Worm (Caenorhabditis elegans) whole organism, L4 larva: ENCODE data around the gene F41H8.2.
A peak's percentile ranks its signal among the peaks of the same experiment; 100 is the strongest.

Experiments used
- F26F4.8 ChIP-seq: fragments of 200-800 bp; sonication (Bioruptor generic); conservative IDR thresholded peaks from 2 replicates; pipeline ENCODE4 v1.3.6; 2022; ENCODE audit warnings: missing genetic modification characterization, missing compliant biosample characterization
- T20F7.1 ChIP-seq: fragments of 200-800 bp; sonication (Bioruptor generic); optimal IDR thresholded peaks from 2 replicates; lab custom pipeline; 2018; ENCODE audit warnings: mild to moderate bottlenecking, missing genetic modification characterization, missing compliant biosample characterization
- Y105C5A.15 ChIP-seq: fragments of 200-800 bp; sonication (Bioruptor generic); IDR thresholded peaks from 2 replicates; pipeline ENCODE4 v1.3.6; 2022; ENCODE audit warnings: missing genetic modification characterization, missing compliant biosample characterization
- ZK337.2 ChIP-seq: fragments of 200-800 bp; sonication (Bioruptor generic); IDR thresholded peaks from 2 replicates; pipeline ENCODE4 v1.3.6; 2022; ENCODE audit warnings: missing genetic modification reagents, missing genetic modification characterization, missing compliant biosample characterization
- aha-1 ChIP-seq: fragments of 150-350 bp; peaks from one replicate; lab custom pipeline; 2014; ENCODE audit warnings: missing biosample characterization, missing genetic modification characterization
- aly-2 ChIP-seq: sonication (generic microtip); optimal IDR thresholded peaks from 2 replicates; lab custom pipeline; 2018; ENCODE audit warnings: missing biosample characterization, missing genetic modification characterization
- ces-1 ChIP-seq: fragments of 150-350 bp; sonication (generic microtip); optimal IDR thresholded peaks from 4 replicates; lab custom pipeline; 2014; ENCODE audit warnings: missing biosample characterization, missing genetic modification reagents, missing genetic modification characterization
- ctbp-1 ChIP-seq: fragments of 200-800 bp; sonication (Bioruptor generic); IDR thresholded peaks from 2 replicates; pipeline ENCODE4 v1.3.6; 2022; ENCODE audit warnings: missing genetic modification reagents, missing genetic modification characterization, missing compliant biosample characterization
- daf-19 ChIP-seq: fragments of 200-800 bp; sonication (Bioruptor generic); conservative IDR thresholded peaks from 2 replicates; pipeline ENCODE4 v1.3.6; 2022; ENCODE audit warnings: missing genetic modification characterization, missing compliant biosample characterization
- dmd-8 ChIP-seq: fragments of 200-800 bp; sonication (Bioruptor generic); IDR thresholded peaks from 2 replicates; pipeline ENCODE4 v1.3.6; 2022; ENCODE audit warnings: missing genetic modification characterization, missing compliant biosample characterization
- egl-27 ChIP-seq: sonication (generic microtip); optimal IDR thresholded peaks from 3 replicates; lab custom pipeline; 2017; ENCODE audit warnings: missing biosample characterization, missing genetic modification reagents, missing genetic modification characterization
- fkh-10 ChIP-seq: fragments of 150-350 bp; optimal IDR thresholded peaks from 2 replicates; lab custom pipeline; 2014; ENCODE audit warnings: missing biosample characterization, missing genetic modification reagents, missing genetic modification characterization
- hif-1 ChIP-seq, 2 experiments: sonication (generic microtip); optimal IDR thresholded peaks; 2 replicates each; lab custom pipeline; 2016 to 2017; ENCODE audit warnings: missing compliant biosample characterization in 2 of 2, missing genetic modification characterization in 2 of 2, missing genetic modification reagents in 2 of 2, missing genotype in 2 of 2, mild to moderate bottlenecking in 1 of 2
- lin-13 ChIP-seq: fragments of 150-350 bp; optimal IDR thresholded peaks from 2 replicates; lab custom pipeline; 2014; ENCODE audit warnings: missing biosample characterization, missing genetic modification reagents, missing genetic modification characterization
- lsy-2 ChIP-seq, 2 experiments: fragments of 150-350 bp in 1 of 2; sonication (generic microtip) in 1 of 2; optimal IDR thresholded peaks; 2 replicates each; lab custom pipeline; 2014 to 2017; ENCODE audit warnings: missing biosample characterization in 2 of 2, missing genetic modification characterization in 2 of 2
- madf-9 ChIP-seq: fragments of 200-800 bp; sonication (Bioruptor generic); conservative IDR thresholded peaks from 2 replicates; pipeline ENCODE4 v1.3.6; 2022; ENCODE audit warnings: missing genetic modification reagents, missing genetic modification characterization, missing compliant biosample characterization
- nhr-10 ChIP-seq: fragments of 150-350 bp; optimal IDR thresholded peaks from 2 replicates; lab custom pipeline; 2014; ENCODE audit warnings: missing biosample characterization, missing genetic modification characterization
- nhr-237 ChIP-seq: sonication (generic microtip); optimal IDR thresholded peaks from 2 replicates; lab custom pipeline; 2017; ENCODE audit warnings: missing biosample characterization, missing genetic modification characterization
- nhr-25 ChIP-seq: sonication (generic microtip); optimal IDR thresholded peaks from 2 replicates; lab custom pipeline; 2017; ENCODE audit warnings: missing genetic modification characterization, mild to moderate bottlenecking, missing compliant biosample characterization, antibody characterized with exemption, moderate library complexity, borderline replicate concordance; ENCODE audit not compliant: insufficient read depth
- nhr-28 ChIP-seq: fragments of 150-350 bp; optimal IDR thresholded peaks from 2 replicates; lab custom pipeline; 2014; ENCODE audit warnings: missing biosample characterization, missing genetic modification characterization
- nhr-41 ChIP-seq: fragments of 200-800 bp; sonication (Bioruptor generic); IDR thresholded peaks from 2 replicates; pipeline ENCODE4 v1.3.6; 2022; ENCODE audit warnings: missing genetic modification reagents, missing genetic modification characterization, missing compliant biosample characterization
- nhr-42 ChIP-seq: fragments of 200-800 bp; sonication (Bioruptor generic); IDR thresholded peaks from 2 replicates; pipeline ENCODE4 v1.3.6; 2022; ENCODE audit warnings: missing genetic modification characterization, missing compliant biosample characterization
- php-3 ChIP-seq: fragments of 200-800 bp; sonication (Bioruptor generic); IDR thresholded peaks from 2 replicates; pipeline ENCODE4 v1.3.6; 2022; ENCODE audit warnings: missing genetic modification reagents, missing genetic modification characterization, missing compliant biosample characterization
- pqm-1 ChIP-seq: sonication (generic microtip); optimal IDR thresholded peaks from 2 replicates; lab custom pipeline; 2017; ENCODE audit warnings: missing biosample characterization, missing genetic modification characterization
- rbr-2 ChIP-seq: sonication (generic microtip); optimal IDR thresholded peaks from 2 replicates; lab custom pipeline; 2016; ENCODE audit warnings: missing genotype, missing genetic modification characterization, missing compliant biosample characterization
- sdz-12 ChIP-seq: fragments of 200-800 bp; sonication (Bioruptor generic); optimal IDR thresholded peaks from 2 replicates; lab custom pipeline; 2018; ENCODE audit warnings: mild to moderate bottlenecking, missing genetic modification characterization, missing compliant biosample characterization
- set-16 ChIP-seq: fragments of 200-800 bp; sonication (Bioruptor generic); IDR thresholded peaks from 2 replicates; pipeline ENCODE4 v1.3.6; 2022; ENCODE audit warnings: missing genetic modification reagents, missing genetic modification characterization, missing compliant biosample characterization
- snpc-4 ChIP-seq: fragments of 150-350 bp; optimal IDR thresholded peaks from 2 replicates; lab custom pipeline; 2014; ENCODE audit warnings: missing biosample characterization, missing genetic modification characterization
- spr-1 ChIP-seq: sonication (generic microtip); optimal IDR thresholded peaks from 2 replicates; lab custom pipeline; 2016; ENCODE audit warnings: mild to moderate bottlenecking, missing genetic modification characterization, missing compliant biosample characterization
- unc-62 ChIP-seq, 3 experiments: fragments of 150-350 bp in 1 of 3; sonication (generic microtip); optimal IDR thresholded peaks in 2 of 3; peaks in 1 of 3; 1 replicate in 1 of 3; 2 replicates in 2 of 3; lab custom pipeline; 2014 to 2017; ENCODE audit warnings: missing biosample characterization in 3 of 3, missing genetic modification characterization in 3 of 3, missing genetic modification reagents in 3 of 3, missing genotype in 1 of 3
- zfp-2 ChIP-seq: sonication (generic microtip); optimal IDR thresholded peaks from 2 replicates; lab custom pipeline; 2016; ENCODE audit warnings: mild to moderate bottlenecking, missing genetic modification characterization, missing compliant biosample characterization
- zfp-3 ChIP-seq: fragments of 200-800 bp; sonication (Bioruptor generic); conservative IDR thresholded peaks from 2 replicates; pipeline ENCODE4 v1.3.6; 2022; ENCODE audit warnings: missing genetic modification reagents, missing genetic modification characterization, missing compliant biosample characterization
- ztf-11 ChIP-seq: fragments of 150-350 bp; optimal IDR thresholded peaks from 2 replicates; lab custom pipeline; 2014; ENCODE audit warnings: missing biosample characterization, missing genetic modification characterization

The F41H8.2 gene

DNA sequence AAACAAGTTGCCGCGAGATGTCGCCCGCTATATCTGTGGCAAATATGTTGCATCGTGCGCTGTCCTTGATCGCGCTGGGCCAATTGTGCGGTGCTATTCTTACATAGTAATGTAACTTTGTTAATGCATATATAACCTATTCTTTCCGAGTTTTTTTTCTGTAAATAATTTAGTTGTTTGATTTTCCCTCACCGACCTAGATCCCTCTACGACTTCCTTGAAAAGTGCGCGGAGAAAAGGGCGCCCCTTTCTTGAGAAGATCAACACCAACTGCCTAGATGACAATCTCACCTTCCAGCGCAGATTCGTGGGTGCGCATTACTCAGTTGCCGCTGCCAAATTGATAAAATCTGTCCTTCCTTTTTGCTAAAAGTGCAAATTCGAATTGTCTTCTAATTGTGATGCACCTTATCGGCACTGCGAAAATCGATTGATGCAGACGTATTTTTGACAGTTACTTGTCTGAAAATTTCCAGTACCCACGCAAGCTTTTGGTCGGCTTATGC lies 24.6 kb upstream of the F41H8.2 start:
- TF ChIP-seq spr-1 (tag; lab: Kevin White, UChicago) = no peak
- TF ChIP-seq snpc-4 (tag; lab: Kevin White, UChicago) = no peak
- TF ChIP-seq aly-2 (tag; lab: Kevin White, UChicago) = no peak
- TF ChIP-seq aha-1 (tag; lab: Kevin White, UChicago) = peak; percentile 94

DNA sequence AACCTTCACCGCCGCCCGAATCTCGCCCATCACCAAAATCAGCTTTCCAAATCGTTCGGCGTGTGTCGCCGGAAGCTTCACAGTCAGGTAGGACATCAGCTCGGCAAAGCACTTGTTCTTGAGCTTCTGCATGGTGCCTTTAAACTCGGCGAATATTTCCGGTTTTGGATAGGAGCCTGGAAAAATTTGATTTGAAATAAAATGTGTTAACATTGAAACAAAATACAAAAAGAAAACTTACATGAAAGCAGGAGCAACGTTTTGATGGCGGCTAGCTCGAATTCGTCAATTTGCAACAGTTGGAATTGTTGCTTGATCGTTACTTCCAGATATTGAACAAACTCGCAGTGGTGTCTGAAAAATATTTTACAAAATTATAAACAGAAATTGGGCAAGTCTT lies 23.5 kb upstream of the F41H8.2 start:
- TF ChIP-seq ZK337.2 (GFP tag; lab: Robert Waterston, UW) (no peak), pqm-1 (tag; lab: Kevin White, UChicago) (no peak), aha-1 (tag; lab: Kevin White, UChicago) (peak; percentile 96)

DNA sequence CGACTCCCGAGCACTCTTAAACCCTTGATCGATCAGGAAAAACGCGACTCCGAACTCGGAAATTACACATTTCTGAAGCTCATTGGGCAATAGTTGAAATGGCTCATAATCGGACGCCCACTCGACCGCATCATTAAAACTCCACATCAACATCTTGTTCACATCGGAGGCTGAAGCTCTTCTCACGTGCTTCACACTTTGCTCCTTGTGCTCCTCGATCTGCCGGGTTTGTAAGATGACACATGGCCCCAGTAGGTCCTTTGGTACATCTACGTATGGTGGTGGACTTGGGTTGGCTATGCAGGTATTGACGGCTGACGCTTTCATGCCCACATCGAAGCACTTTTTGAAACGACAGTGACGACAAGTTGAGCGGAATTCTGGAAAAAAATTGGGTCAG lies 22.7 kb upstream of the F41H8.2 start:
- TF ChIP-seq aha-1 (tag; lab: Kevin White, UChicago) (peak; percentile 92), nhr-237 (no peak), T20F7.1 (GFP tag; lab: Kevin White, UChicago) (no peak)

DNA sequence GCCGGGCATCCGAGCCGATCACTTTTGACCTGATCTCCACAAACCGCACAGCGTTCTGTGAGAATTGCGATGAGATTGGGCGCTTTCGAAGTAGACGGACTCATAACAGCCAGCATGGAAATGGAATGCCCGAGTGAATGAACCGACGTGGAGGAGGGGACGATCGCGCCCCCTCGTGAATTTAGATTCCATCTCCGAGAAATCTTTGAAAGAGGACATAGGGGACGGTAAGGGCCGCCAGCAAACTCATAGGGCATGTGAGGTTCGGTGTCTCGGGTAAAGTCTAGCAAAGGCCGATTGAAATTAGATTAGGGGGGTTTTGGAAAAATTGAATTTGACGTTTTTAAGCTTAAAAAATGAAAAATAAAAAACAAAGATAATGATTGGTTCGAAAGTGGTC lies 21.7 kb upstream of the F41H8.2 start, which contains the start of gene nhr-270:
Gene nhr-270 (minus strand): TSS at position 257 of the 400 bp plus-strand sequence.
- TF ChIP-seq unc-62 (GFP tag; optimal IDR thresholded peaks at IDR 0.05 in 1 of 2; lab: Kevin White, UChicago) (peak in 1 of 2 experiments; percentile 91), unc-62 (tag; optimal IDR thresholded peaks at IDR 0.05; lab: Kevin White, UChicago) (no peak), F26F4.8 (GFP tag; lab: Robert Waterston, UW) (no peak), nhr-25 (tag; lab: Kevin White, UChicago) (no peak), aha-1 (tag; lab: Kevin White, UChicago) (peak; percentile 66)

DNA sequence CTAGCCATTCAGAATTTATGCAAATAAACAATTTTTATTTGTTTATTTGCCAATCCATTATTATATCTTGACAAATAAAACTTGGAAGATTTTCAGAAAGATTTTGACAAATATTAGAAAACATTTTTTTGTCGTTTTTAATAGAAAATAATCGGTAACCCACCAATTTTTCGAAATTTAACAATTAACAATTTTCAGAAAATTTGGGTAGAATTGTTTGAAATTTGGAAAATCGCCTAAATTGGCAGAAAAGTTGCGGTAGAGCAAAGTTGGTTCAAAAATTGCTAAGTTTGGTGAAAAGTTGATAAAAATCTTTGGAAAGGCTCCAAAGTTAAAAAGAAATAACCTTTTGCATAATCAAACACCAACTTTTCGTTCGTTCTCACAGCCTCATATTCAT lies 17.9 kb upstream of the F41H8.2 start:
- TF ChIP-seq unc-62 (GFP tag; optimal IDR thresholded peaks at IDR 0.05 in 1 of 2; lab: Kevin White, UChicago) (peak in 1 of 2 experiments; percentile 90), unc-62 (tag; optimal IDR thresholded peaks at IDR 0.05; lab: Kevin White, UChicago) (no peak), lin-13 (GFP tag; lab: Kevin White, UChicago) (no peak), egl-27 (tag; lab: Kevin White, UChicago) (no peak), set-16 (GFP tag; lab: Robert Waterston, UW) (no peak)

DNA sequence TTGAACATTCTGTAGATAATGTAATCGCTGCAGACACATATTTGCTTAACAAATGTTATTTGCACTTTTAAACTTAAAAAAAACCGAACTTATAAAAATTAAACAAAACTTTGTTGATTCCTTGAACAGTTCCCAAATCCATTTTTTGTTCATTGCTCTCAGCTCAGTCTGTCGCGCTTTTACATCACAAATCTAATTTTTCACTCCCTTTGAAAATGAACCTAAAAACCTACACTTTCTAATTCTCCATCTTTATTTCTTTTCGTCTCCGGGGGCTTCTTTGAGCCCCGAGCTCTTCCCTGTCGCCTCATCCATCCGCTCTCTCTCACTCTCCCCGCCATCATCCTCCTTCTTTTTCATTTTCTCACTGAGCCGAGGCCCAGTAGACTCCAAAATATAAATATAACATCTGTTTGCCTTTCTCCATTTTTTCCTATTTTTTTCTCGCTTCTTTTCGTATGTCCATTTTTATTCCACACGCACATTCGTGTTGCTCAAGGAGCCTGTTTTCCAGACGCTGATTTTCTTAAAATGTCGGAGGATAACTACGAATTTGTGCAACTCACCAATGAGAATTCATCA lies 15.8 kb upstream of the F41H8.2 start, which contains the start of gene R13D11.4:
Gene R13D11.4 (plus strand): TSS at position 532 of the 582 bp plus-strand sequence.
- TF ChIP-seq ztf-11 (tag; lab: Kevin White, UChicago) = no peak
- peak; percentile 27 for TF ChIP-seq fkh-10
- TF ChIP-seq nhr-41 (GFP tag; lab: Robert Waterston, UW) = no peak
- no peak for TF ChIP-seq sdz-12 (GFP tag; lab: Kevin White, UChicago)
- TF ChIP-seq nhr-42 (GFP tag; lab: Robert Waterston, UW) = no peak
- TF ChIP-seq zfp-3 (GFP tag; lab: Robert Waterston, UW) = no peak
- TF ChIP-seq ces-1 (GFP tag; lab: Kevin White, UChicago) = peak; percentile 29
- no peak for TF ChIP-seq hif-1 (tag; optimal IDR thresholded peaks at IDR 0.05; lab: Kevin White, UChicago)
- 0 out of 2 replicates have a peak, but pooled peaks have one; percentile 29 for TF ChIP-seq ctbp-1 (GFP tag; lab: Robert Waterston, UW)
- no peak for TF ChIP-seq php-3
- no peak for TF ChIP-seq nhr-28 (tag; lab: Kevin White, UChicago)
- peak; percentile 25 for TF ChIP-seq rbr-2
- TF ChIP-seq, all 104 proteins: peak for 4

DNA sequence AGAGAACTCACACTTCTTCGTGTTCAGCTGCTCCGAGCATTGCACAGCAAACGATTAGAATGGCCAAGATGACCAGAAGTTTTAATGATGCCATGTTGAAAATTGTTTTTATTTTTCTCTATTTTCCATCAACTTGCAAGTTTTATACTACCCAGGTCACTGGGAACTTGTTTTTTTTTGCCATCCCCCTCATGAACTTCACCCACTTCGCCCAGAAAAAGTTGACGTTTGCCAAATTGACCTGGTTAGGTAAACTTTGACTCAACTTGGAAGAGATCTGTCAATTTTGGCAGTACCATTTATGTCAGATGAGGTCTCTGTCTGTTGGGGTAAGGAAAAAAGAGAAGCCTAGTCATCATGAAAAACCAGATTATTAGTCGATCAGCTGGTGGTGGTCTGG lies 13.1 kb upstream of the F41H8.2 start, which contains the start of gene R13D11.10:
Gene R13D11.10 (minus strand): TSS at position 101 of the 400 bp plus-strand sequence.
- TF ChIP-seq Y105C5A.15 (no peak), daf-19 (GFP tag; lab: Robert Waterston, UW) (no peak), madf-9 (GFP tag; lab: Robert Waterston, UW) (no peak), lsy-2 (tag; optimal IDR thresholded peaks at IDR 0.05; lab: Kevin White, UChicago) (no peak), dmd-8 (GFP tag; lab: Robert Waterston, UW) (no peak), nhr-10 (tag; lab: Kevin White, UChicago) (no peak), nhr-237 (no peak), zfp-3 (GFP tag; lab: Robert Waterston, UW) (no peak), zfp-2 (tag; lab: Kevin White, UChicago) (no peak)
